Worm (Caenorhabditis elegans) whole organism, L1 larva: ENCODE data around the gene E02C12.11.
"Not testable (repeated sequence)": the region's sequence is repeated elsewhere in the genome, so short reads cannot be mapped to it uniquely, and the experiment has no call there.

ENCODE experiments used
- ceh-63 ChIP-seq: fragments of 200-800 bp; sonication (Bioruptor generic); optimal IDR thresholded peaks from 2 replicates; lab custom pipeline; 2018; ENCODE audit warnings: mild to moderate bottlenecking, missing genetic modification characterization, missing compliant biosample characterization
- ceh-8 ChIP-seq: fragments of 200-800 bp; sonication (Bioruptor generic); optimal IDR thresholded peaks from 2 replicates; lab custom pipeline; 2018; ENCODE audit warnings: mild to moderate bottlenecking, missing genetic modification characterization, moderate library complexity, missing compliant biosample characterization
- ceh-82 ChIP-seq, 3 experiments: fragments of 150-350 bp in 1 of 3; sonication (generic microtip) in 2 of 3; optimal IDR thresholded peaks; 2 replicates each; lab custom pipeline; 2014 to 2017; ENCODE audit warnings: missing biosample characterization in 3 of 3, missing genetic modification characterization in 3 of 3
- efl-3 ChIP-seq: fragments of 200-800 bp; sonication (Bioruptor generic); optimal IDR thresholded peaks from 2 replicates; lab custom pipeline; 2018; ENCODE audit warnings: mild to moderate bottlenecking, missing genetic modification characterization, missing compliant biosample characterization
- fos-1 ChIP-seq: fragments of 150-350 bp; optimal IDR thresholded peaks from 2 replicates; lab custom pipeline; 2014; ENCODE audit warnings: missing biosample characterization, missing genetic modification characterization
- grh-1 ChIP-seq: fragments of 200-800 bp; sonication (Bioruptor generic); IDR thresholded peaks from 2 replicates; pipeline ENCODE4 v1.3.6; 2022; ENCODE audit warnings: missing genetic modification reagents, missing genetic modification characterization, missing compliant biosample characterization
- mdl-1 ChIP-seq, 2 experiments: fragments of 150-350 bp; optimal IDR thresholded peaks; 2 replicates each; lab custom pipeline; 2014 to 2017; ENCODE audit warnings: missing biosample characterization in 2 of 2, missing genetic modification characterization in 2 of 2, inconsistent platforms in 1 of 2
- mep-1 ChIP-seq: fragments of 150-350 bp; optimal IDR thresholded peaks from 2 replicates; lab custom pipeline; 2014; ENCODE audit warnings: missing biosample characterization, missing genetic modification characterization
- nhr-11 ChIP-seq: fragments of 150-350 bp; optimal IDR thresholded peaks from 2 replicates; lab custom pipeline; 2014; ENCODE audit warnings: missing biosample characterization, missing genetic modification characterization
- nhr-28 ChIP-seq: fragments of 150-350 bp; optimal IDR thresholded peaks from 2 replicates; lab custom pipeline; 2014; ENCODE audit warnings: missing biosample characterization, missing genetic modification characterization
- pag-3 ChIP-seq: sonication (generic microtip); optimal IDR thresholded peaks from 2 replicates; lab custom pipeline; 2017; ENCODE audit warnings: missing genetic modification characterization, mild to moderate bottlenecking, missing compliant biosample characterization, antibody characterized with exemption, borderline replicate concordance; ENCODE audit not compliant: insufficient read depth
- tbx-2 ChIP-seq: sonication (generic microtip); optimal IDR thresholded peaks from 2 replicates; lab custom pipeline; 2016; ENCODE audit warnings: missing genetic modification characterization, missing compliant biosample characterization
- unc-130 ChIP-seq: fragments of 150-350 bp; optimal IDR thresholded peaks from 2 replicates; lab custom pipeline; 2017; ENCODE audit warnings: missing biosample characterization, missing genetic modification characterization, inconsistent platforms
- zag-1 ChIP-seq: fragments of 150-350 bp; optimal IDR thresholded peaks from 2 replicates; lab custom pipeline; 2014; ENCODE audit warnings: missing biosample characterization, missing genetic modification characterization

ce11 chrV:9379808-9380207 is at the start of gene E02C12.11:
- TF ChIP-seq tbx-2 (tag; lab: Kevin White, UChicago); mdl-1 (tag; optimal IDR thresholded peaks at IDR 0.05; lab: Kevin White, UChicago); grh-1 (GFP tag; lab: Robert Waterston, UW); ceh-82 (tag; optimal IDR thresholded peaks at IDR 0.05; lab: Kevin White, UChicago); ceh-8 (GFP tag; lab: Kevin White, UChicago); fos-1 (tag; lab: Kevin White, UChicago); nhr-11 (tag; lab: Kevin White, UChicago); efl-3 (GFP tag; lab: Kevin White, UChicago); mep-1 (tag; lab: Kevin White, UChicago); zag-1 (tag; lab: Kevin White, UChicago); nhr-28; pag-3; unc-130; ceh-63: not testable (repeated sequence)
